Worm (Caenorhabditis elegans) whole organism, L4/young adult: ENCODE results near the gene Y45G5AM.9.

Experiments
- dao-5 ChIP-seq: sonication (generic microtip); optimal IDR thresholded peaks from 2 replicates; lab custom pipeline; 2016; ENCODE audit warnings: missing genotype, missing genetic modification characterization, moderate library complexity, missing compliant biosample characterization
- him-1 ChIP-seq: sonication (generic microtip); optimal IDR thresholded peaks from 2 replicates; lab custom pipeline; 2016; ENCODE audit warnings: missing genotype, missing genetic modification reagents, missing genetic modification characterization, missing compliant biosample characterization

DNA sequence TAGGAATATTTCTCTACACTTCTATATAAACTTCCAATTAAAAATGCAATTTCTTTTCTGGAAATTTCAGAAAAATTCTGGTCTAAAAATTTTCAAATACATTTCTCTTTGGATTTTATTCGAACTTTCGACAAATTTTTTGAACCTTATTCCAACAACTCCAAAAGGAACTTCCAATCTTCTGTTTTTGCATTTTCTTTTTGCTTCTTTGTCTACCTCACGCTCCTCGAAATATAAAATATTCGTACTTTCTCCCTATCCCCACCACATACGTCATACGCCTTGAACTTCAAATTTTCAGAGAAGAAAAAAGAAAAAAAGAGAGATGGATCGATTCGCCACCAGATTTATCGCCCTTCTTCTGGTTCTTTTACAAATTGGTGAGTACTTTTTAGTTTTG lies 24.9 kb upstream of the Y45G5AM.9 start, which contains the start of gene nlp-9:
- TF ChIP-seq him-1 (tag; lab: Kevin White, UChicago) (no peak), dao-5 (tag; lab: Kevin White, UChicago) (no peak)
